Worm (Caenorhabditis elegans): ENCODE data around the gene tre-5.

- TF ChIP-seq him-1 (tag; optimal IDR thresholded peaks at IDR 0.05) (no peak), dao-5 (tag; optimal IDR thresholded peaks at IDR 0.05) (no peak)
Measured at ce11 chrII:69354-69753, 14.2 kb upstream of the tre-5 start, which contains the start of gene egl-26.

Measured in whole organism, L4/young adult.